Fruit fly (Drosophila melanogaster) whole organism, embryonic: ENCODE measurements around the gene fend.

Experiments used
- CG12744 ChIP-seq: fragments of 200-800 bp; sonication (Bioruptor generic); optimal IDR thresholded peaks from 2 replicates; lab custom pipeline; 2016; ENCODE audit warnings: missing biosample characterization, missing genetic modification characterization
- CG4820 ChIP-seq: fragments of 200-800 bp; sonication (Bioruptor generic); optimal IDR thresholded peaks from 3 replicates; lab custom pipeline; 2016; ENCODE audit warnings: missing biosample characterization, missing genetic modification characterization
- CG5180 ChIP-seq: fragments of 200-800 bp; sonication (Bioruptor generic); optimal IDR thresholded peaks from 3 replicates; lab custom pipeline; 2017; ENCODE audit warnings: missing biosample characterization, missing genetic modification characterization, mild to moderate bottlenecking, moderate library complexity, missing genetic modification reagents
- CG7556 ChIP-seq: fragments of 200-800 bp; sonication (Bioruptor generic); optimal IDR thresholded peaks from 2 replicates; lab custom pipeline; 2017; ENCODE audit warnings: missing biosample characterization, mild to moderate bottlenecking, missing genetic modification characterization
- CG8478 ChIP-seq: fragments of >200 bp; optimal IDR thresholded peaks from 2 replicates; lab custom pipeline; 2018
- CG9876 ChIP-seq: fragments of 200-800 bp; sonication (Bioruptor generic); optimal IDR thresholded peaks from 2 replicates; lab custom pipeline; 2016; ENCODE audit warnings: missing biosample characterization, missing genetic modification characterization
- Dad ChIP-seq: fragments of 200-800 bp; sonication (Bioruptor generic); optimal IDR thresholded peaks from 3 replicates; lab custom pipeline; 2016; ENCODE audit warnings: missing biosample characterization, missing genetic modification characterization
- ERR ChIP-seq: fragments of 200-800 bp; sonication (Bioruptor generic); optimal IDR thresholded peaks from 2 replicates; lab custom pipeline; 2016; ENCODE audit warnings: missing biosample characterization, missing genetic modification characterization
- Opbp ChIP-seq: fragments of 200-800 bp; sonication (Bioruptor generic); IDR thresholded peaks from 3 replicates; pipeline ENCODE4 v1.3.6; 2022; ENCODE audit warnings: missing biosample characterization, missing genetic modification characterization; ENCODE audit not compliant: partially characterized antibody
- fd102C ChIP-seq: fragments of 200-800 bp; sonication (Bioruptor generic); optimal IDR thresholded peaks from 2 replicates; lab custom pipeline; 2018; ENCODE audit warnings: missing biosample characterization, mild to moderate bottlenecking, missing genetic modification characterization, moderate library complexity
- sens ChIP-seq: fragments of 200-800 bp; sonication (Bioruptor generic); peaks from one replicate; lab custom pipeline; 2016; ENCODE audit warnings: missing biosample characterization, missing genetic modification characterization
- slp2 ChIP-seq: fragments of 200-800 bp; sonication (Bioruptor generic); optimal IDR thresholded peaks from 2 replicates; lab custom pipeline; 2016; ENCODE audit warnings: missing biosample characterization, missing genetic modification characterization
- tll ChIP-seq, 2 experiments: fragments of 200-800 bp in 1 of 2; fragments of >200 bp in 1 of 2; sonication (Bioruptor generic) in 1 of 2; optimal IDR thresholded peaks; 2 replicates each; lab custom pipeline; 2017 to 2019; ENCODE audit warnings: missing biosample characterization in 2 of 2, missing genetic modification characterization in 2 of 2, mild to moderate bottlenecking in 1 of 2, moderate library complexity in 1 of 2

- no peak for TF ChIP-seq tll (GFP tag; optimal IDR thresholded peaks at IDR 0.05; lab: Kevin White, UChicago)
- no peak for TF ChIP-seq Opbp (GFP tag; lab: Robert Waterston, UW)
- TF ChIP-seq CG8478 (lab: Kevin White, UChicago): no peak
- peak; percentile 30 for TF ChIP-seq slp2 (GFP tag; lab: Kevin White, UChicago)
- TF ChIP-seq CG12744: no peak
- no peak for TF ChIP-seq ERR (GFP tag; lab: Kevin White, UChicago)
- TF ChIP-seq CG4820 (GFP tag; lab: Kevin White, UChicago): no peak
- TF ChIP-seq fd102C (GFP tag; lab: Kevin White, UChicago): no peak
- TF ChIP-seq CG7556: peak; percentile 65
- peak; percentile 23 for TF ChIP-seq CG5180 (GFP tag; lab: Kevin White, UChicago)
- TF ChIP-seq CG9876 (GFP tag; lab: Kevin White, UChicago): no peak
- peak; percentile 73 for TF ChIP-seq sens (GFP tag; lab: Kevin White, UChicago)
- no peak for TF ChIP-seq Dad (GFP tag; lab: Kevin White, UChicago)
Observed at dm6 chrX:9119671-9120364, 15.1 kb downstream of the fend start.
